Fruit fly (Drosophila melanogaster) whole organism, adult: ENCODE results near the gene dx.
A peak's percentile ranks its signal among the peaks of the same experiment; 100 is the strongest.

ENCODE experiments used
- CG11617 ChIP-seq: fragments of 200-800 bp; sonication (Bioruptor generic); optimal IDR thresholded peaks from 2 replicates; lab custom pipeline; 2017; ENCODE audit warnings: mild to moderate bottlenecking, missing biosample characterization, missing genetic modification reagents, missing genetic modification characterization
- CG12768 ChIP-seq: fragments of 200-800 bp; sonication (Bioruptor generic); optimal IDR thresholded peaks from 2 replicates; lab custom pipeline; 2017; ENCODE audit warnings: missing biosample characterization, missing genetic modification characterization, mild to moderate bottlenecking, moderate library complexity, missing genetic modification reagents
- CG14711 ChIP-seq: fragments of 200-800 bp; sonication (Bioruptor generic); optimal IDR thresholded peaks from 2 replicates; lab custom pipeline; 2018; ENCODE audit warnings: missing biosample characterization, mild to moderate bottlenecking, missing genetic modification characterization, moderate library complexity
- CG1620 ChIP-seq: fragments of 200-800 bp; sonication (Bioruptor generic); optimal IDR thresholded peaks from 2 replicates; lab custom pipeline; 2016; ENCODE audit warnings: missing biosample characterization, missing genetic modification characterization
- CG33017 ChIP-seq: fragments of 200-800 bp; sonication (Bioruptor generic); optimal IDR thresholded peaks from 2 replicates; lab custom pipeline; 2018; ENCODE audit warnings: missing biosample characterization, mild to moderate bottlenecking, missing genetic modification characterization, moderate library complexity
- CG5204 ChIP-seq: fragments of 200-800 bp; sonication (Bioruptor generic); optimal IDR thresholded peaks from 2 replicates; lab custom pipeline; 2016; ENCODE audit warnings: missing biosample characterization, missing genetic modification characterization
- CG7045 ChIP-seq: fragments of 200-800 bp; sonication (Bioruptor generic); optimal IDR thresholded peaks from 2 replicates; lab custom pipeline; 2017; ENCODE audit warnings: missing biosample characterization, mild to moderate bottlenecking, missing genetic modification characterization
- CG7101 ChIP-seq: fragments of 200-800 bp; sonication (Bioruptor generic); optimal IDR thresholded peaks from 2 replicates; lab custom pipeline; 2018; ENCODE audit warnings: missing biosample characterization, mild to moderate bottlenecking, missing genetic modification characterization, moderate library complexity
- Clk ChIP-seq: fragments of 200-800 bp; sonication (Bioruptor generic); optimal IDR thresholded peaks from 2 replicates; lab custom pipeline; 2017; ENCODE audit warnings: missing biosample characterization, missing genetic modification characterization
- Crg-1 ChIP-seq: fragments of 200-800 bp; sonication (Bioruptor generic); optimal IDR thresholded peaks from 2 replicates; lab custom pipeline; 2016; ENCODE audit warnings: missing biosample characterization, missing genetic modification characterization
- Hr96 ChIP-seq: fragments of 200-800 bp; sonication (Bioruptor generic); optimal IDR thresholded peaks from 2 replicates; lab custom pipeline; 2016; ENCODE audit warnings: missing biosample characterization, missing genetic modification characterization
- Mnt ChIP-seq: fragments of 200-800 bp; sonication (Bioruptor generic); optimal IDR thresholded peaks from 2 replicates; lab custom pipeline; 2016; ENCODE audit warnings: missing biosample characterization, mild to moderate bottlenecking, missing genetic modification characterization
- bab1 ChIP-seq: fragments of 200-800 bp; sonication (Bioruptor generic); optimal IDR thresholded peaks from 3 replicates; lab custom pipeline; 2019; ENCODE audit warnings: missing biosample characterization, mild to moderate bottlenecking, missing genetic modification characterization, moderate library complexity
- cic ChIP-seq: fragments of 200-800 bp; sonication (Bioruptor generic); optimal IDR thresholded peaks from 2 replicates; lab custom pipeline; 2017; ENCODE audit warnings: missing biosample characterization, mild to moderate bottlenecking, missing genetic modification characterization, moderate library complexity
- cnc ChIP-seq, 2 experiments: fragments of >200 bp; optimal IDR thresholded peaks; 2 replicates each; lab custom pipeline; 2017
- kay ChIP-seq: fragments of 200-800 bp; sonication (Bioruptor generic); peaks from one replicate; lab custom pipeline; 2016; ENCODE audit warnings: missing biosample characterization, missing genetic modification characterization, borderline replicate concordance
- ovo ChIP-seq: fragments of 200-800 bp; sonication (Bioruptor generic); optimal IDR thresholded peaks from 2 replicates; lab custom pipeline; 2016; ENCODE audit warnings: missing biosample characterization, missing genetic modification characterization
- pad ChIP-seq: fragments of 200-800 bp; sonication (Bioruptor generic); optimal IDR thresholded peaks from 3 replicates; lab custom pipeline; 2017; ENCODE audit warnings: missing biosample characterization, missing genetic modification characterization, mild to moderate bottlenecking, moderate library complexity, missing genetic modification reagents
- tj ChIP-seq: fragments of 200-800 bp; sonication (Bioruptor generic); optimal IDR thresholded peaks from 3 replicates; lab custom pipeline; 2017; ENCODE audit warnings: missing biosample characterization, mild to moderate bottlenecking, missing genetic modification characterization, moderate library complexity
- toe ChIP-seq: fragments of 200-800 bp; sonication (Bioruptor generic); optimal IDR thresholded peaks from 2 replicates; lab custom pipeline; 2016; ENCODE audit warnings: missing biosample characterization, missing genetic modification characterization

Gene dx

DNA sequence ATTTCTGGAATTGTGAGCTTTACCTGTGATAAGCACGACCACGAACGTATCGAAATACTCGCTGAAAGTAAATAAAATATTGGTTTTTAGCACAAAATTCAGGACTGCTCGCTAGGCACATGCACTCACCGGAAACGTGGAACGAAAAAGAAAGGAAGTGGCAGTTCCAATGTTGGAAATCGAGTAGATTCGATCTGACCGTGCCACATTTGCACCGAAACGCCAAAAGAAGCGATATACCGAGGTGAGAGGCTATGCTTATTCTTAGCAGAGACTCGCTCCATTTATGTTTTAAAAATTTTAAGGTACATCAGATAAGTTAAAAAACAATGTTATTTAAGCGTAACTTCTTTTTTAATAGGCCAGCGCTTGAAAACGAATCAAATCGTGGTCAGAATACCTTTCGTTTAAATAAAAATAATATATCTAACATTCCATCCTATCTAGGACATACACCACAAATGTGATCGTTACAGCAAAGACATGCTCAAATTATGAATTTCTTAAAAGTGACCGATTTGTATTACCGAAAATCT, 630 bp upstream of the dx start, which contains the start of gene RpL7A:
Gene RpL7A, minus strand, starts transcription at position 248 of the 536 bp plus-strand sequence.
- TF ChIP-seq CG33017 (tag; lab: Kevin White, UChicago) = peak; percentile 33
- TF ChIP-seq kay = no peak
- TF ChIP-seq CG11617 = peak; percentile 89
- TF ChIP-seq cic = no peak
- TF ChIP-seq CG7045 (GFP tag; lab: Kevin White, UChicago) = peak; percentile 20
- peak; percentile 86 for TF ChIP-seq CG7101 (tag; lab: Kevin White, UChicago)
- TF ChIP-seq Hr96 = peak; percentile 86
- peak; percentile 19 for TF ChIP-seq Clk (GFP tag; lab: Kevin White, UChicago)
- peak; percentile 45 for TF ChIP-seq toe (GFP tag; lab: Kevin White, UChicago)
- peak; percentile 46 for TF ChIP-seq CG12768 (GFP tag; lab: Kevin White, UChicago)
- no peak for TF ChIP-seq cnc (optimal IDR thresholded peaks at IDR 0.05; lab: Kevin White, UChicago)
- peak; percentile 86 for TF ChIP-seq Crg-1 (GFP tag; lab: Kevin White, UChicago)
- TF ChIP-seq Mnt (GFP tag; lab: Kevin White, UChicago) = peak; percentile 89
- peak; percentile 91 for TF ChIP-seq ovo (GFP tag; lab: Kevin White, UChicago)
- TF ChIP-seq tj = peak; percentile 67
- no peak for TF ChIP-seq CG14711 (tag; lab: Kevin White, UChicago)
- peak; percentile 76 for TF ChIP-seq pad (GFP tag; lab: Kevin White, UChicago)
- TF ChIP-seq CG1620 (GFP tag; lab: Kevin White, UChicago) = peak; percentile 87
- TF ChIP-seq bab1 (GFP tag; lab: Kevin White, UChicago) = peak; percentile 83
- TF ChIP-seq CG5204 (GFP tag; lab: Kevin White, UChicago) = no peak

DNA sequence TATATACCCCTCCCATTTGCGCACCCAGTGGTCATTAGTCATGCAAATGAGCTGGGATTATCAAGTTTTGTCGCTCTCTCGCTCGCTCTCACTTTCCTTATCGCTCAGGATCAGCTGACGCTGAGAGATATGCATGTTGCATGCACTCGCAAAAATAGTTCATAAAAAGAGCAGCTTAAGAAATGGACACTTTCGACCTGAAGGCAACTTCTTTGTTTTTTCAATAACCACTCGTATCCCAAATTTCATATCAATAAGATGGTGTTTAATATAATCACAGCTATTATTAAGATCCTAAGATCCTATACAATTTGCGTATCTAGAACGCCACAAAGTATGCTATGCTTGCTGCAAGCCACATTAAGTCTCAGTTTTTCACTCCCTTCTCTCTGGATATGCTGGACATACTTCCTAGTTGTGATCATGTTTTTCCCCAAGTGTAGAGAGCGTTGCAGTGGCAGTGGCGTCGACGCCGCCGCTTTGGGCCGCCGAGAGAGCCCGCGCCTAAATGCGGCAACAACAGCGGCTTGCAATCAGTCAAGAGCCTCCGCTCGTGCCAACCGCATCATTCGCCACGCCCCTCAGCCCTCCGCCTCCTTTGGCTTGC, 6.5 kb downstream of the dx start, which contains the start of gene CG34417:
Gene CG34417, plus strand, starts transcription at position 557 of the 607 bp plus-strand sequence.
- TF ChIP-seq bab1 (GFP tag; lab: Kevin White, UChicago) (no peak), tj (peak; percentile 24)

DNA sequence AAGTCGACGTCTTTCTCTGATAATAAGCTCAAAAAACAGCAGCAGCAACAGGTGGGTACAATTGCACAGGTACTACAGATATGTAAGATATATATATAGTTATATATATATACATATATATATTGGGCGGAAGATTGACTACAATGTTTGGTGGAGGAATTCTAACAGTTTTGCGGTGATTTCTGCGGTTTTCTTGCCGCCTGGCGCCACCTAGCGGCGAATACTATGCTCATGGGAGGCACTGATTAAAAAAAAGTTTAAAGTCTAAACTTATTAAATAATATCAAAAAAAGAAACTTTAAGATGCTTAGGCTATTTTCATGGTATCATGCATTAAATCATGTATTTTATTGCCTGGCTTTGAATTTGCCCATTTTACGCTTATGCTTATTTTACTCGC, 7.5 kb downstream of the dx start:
- no peak for TF ChIP-seq CG7045 (GFP tag; lab: Kevin White, UChicago)
- TF ChIP-seq CG1620 (GFP tag; lab: Kevin White, UChicago) = no peak

DNA sequence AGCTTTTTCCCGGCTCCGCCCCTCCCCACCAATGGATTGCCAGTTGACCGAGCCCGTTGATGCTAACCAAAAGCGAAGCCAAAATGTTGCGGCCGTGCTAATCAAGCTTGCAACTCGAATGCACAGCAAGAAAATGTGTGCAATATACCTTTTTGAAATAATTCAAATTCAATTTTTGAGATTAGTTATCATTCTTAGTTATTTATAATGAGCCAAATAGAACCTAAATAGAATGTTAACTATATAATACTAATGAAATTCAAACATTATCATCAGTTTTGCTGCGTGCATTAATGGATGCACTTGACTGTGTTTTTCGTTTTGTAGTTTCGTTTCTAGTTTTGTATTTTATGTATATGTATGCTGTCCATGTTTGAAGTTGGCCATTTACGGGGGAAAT, 8.5 kb downstream of the dx start:
- no peak for TF ChIP-seq Hr96
- TF ChIP-seq kay = no peak
- peak; percentile 41 for TF ChIP-seq bab1 (GFP tag; lab: Kevin White, UChicago)

DNA sequence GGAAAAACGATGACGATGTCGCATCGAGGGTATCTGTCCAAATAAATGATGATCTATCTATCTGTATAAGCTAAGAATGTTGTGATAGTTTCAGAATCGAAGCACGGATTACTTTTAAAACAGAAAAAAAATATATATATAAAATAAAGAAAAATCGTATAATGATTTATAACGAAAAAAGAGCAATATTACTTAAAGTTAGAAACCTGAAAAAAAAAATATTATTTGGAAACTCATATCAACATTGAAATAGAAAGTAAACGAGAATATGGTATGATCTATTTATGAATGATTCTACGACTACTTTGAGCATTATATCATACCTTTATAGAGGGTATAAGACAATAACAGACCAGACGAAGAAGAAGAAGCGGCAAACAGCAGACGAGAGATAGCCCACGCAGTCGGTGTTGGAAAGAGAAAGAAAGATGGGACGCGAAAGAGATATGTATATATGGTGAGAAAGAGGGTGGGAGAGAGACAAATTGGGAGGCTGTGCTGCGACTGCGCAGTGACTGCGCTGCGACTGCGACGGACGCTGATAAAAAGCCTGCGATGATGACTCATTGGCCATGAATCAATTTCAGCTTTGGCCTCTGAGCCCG, 9.9 kb downstream of the dx start:
- no peak for TF ChIP-seq Crg-1 (GFP tag; lab: Kevin White, UChicago)
- TF ChIP-seq CG7045 (GFP tag; lab: Kevin White, UChicago) = no peak
- no peak for TF ChIP-seq CG7101 (tag; lab: Kevin White, UChicago)
- TF ChIP-seq Clk (GFP tag; lab: Kevin White, UChicago) = no peak
- no peak for TF ChIP-seq kay
- TF ChIP-seq toe (GFP tag; lab: Kevin White, UChicago) = no peak
- TF ChIP-seq CG11617 = no peak
- TF ChIP-seq CG5204 (GFP tag; lab: Kevin White, UChicago) = no peak
- no peak for TF ChIP-seq CG14711 (tag; lab: Kevin White, UChicago)
- TF ChIP-seq CG1620 (GFP tag; lab: Kevin White, UChicago) = no peak

DNA sequence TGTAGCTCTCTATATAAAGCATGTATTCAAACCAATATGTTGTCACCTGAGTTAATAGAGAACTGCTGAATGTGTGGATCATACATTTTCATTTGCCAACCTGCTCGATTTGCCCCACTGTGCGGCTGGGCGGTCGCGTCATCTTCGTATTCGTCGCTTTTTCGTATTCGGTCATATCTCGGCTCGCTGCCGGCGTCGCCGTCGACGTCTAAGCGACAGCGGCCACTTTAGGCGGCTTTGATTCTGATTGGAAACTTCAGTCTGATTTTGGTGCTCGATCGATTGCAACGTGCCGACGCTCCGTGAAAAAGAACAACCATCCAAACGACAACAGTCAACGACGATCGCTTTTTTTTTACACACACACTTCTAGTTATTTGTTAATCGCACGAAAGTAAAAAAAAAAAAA, 12.1 kb downstream of the dx start:
- no peak for TF ChIP-seq CG7101 (tag; lab: Kevin White, UChicago)
- no peak for TF ChIP-seq kay
- peak; percentile 41 for TF ChIP-seq bab1 (GFP tag; lab: Kevin White, UChicago)
- TF ChIP-seq tj = peak; percentile 49
- TF ChIP-seq CG5204 (GFP tag; lab: Kevin White, UChicago) = no peak
- TF ChIP-seq CG1620 (GFP tag; lab: Kevin White, UChicago) = no peak

DNA sequence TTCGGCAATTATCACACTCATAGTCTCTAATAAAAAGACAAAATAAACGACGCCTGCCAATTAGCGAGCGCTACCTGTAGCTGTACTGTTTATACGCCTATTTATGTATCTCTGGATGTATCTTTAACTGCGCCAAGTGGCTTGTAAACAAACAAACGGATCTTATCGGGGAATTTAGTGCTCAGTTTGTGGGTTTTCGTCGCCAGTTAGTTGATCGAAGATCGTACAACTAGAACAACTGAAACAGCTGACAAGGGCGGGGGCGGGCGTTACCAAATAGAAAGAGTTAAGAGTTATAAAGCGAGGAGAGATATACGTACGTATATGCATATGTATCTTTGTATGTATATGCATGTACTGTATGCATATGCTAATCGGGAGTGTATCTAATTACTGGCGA, 13.2 kb downstream of the dx start:
- TF ChIP-seq bab1 (GFP tag; lab: Kevin White, UChicago) (no peak), Hr96 (no peak), cic (peak; percentile 51), CG1620 (GFP tag; lab: Kevin White, UChicago) (peak; percentile 12), toe (GFP tag; lab: Kevin White, UChicago) (no peak), ovo (GFP tag; lab: Kevin White, UChicago) (no peak), CG7101 (tag; lab: Kevin White, UChicago) (peak; percentile 10), CG12768 (GFP tag; lab: Kevin White, UChicago) (no peak), CG11617 (no peak), tj (no peak), CG33017 (tag; lab: Kevin White, UChicago) (no peak), CG14711 (tag; lab: Kevin White, UChicago) (no peak), cnc (optimal IDR thresholded peaks at IDR 0.05; lab: Kevin White, UChicago) (no peak), Mnt (GFP tag; lab: Kevin White, UChicago) (peak; percentile 36), CG7045 (GFP tag; lab: Kevin White, UChicago) (no peak), kay (peak; percentile 19), CG5204 (GFP tag; lab: Kevin White, UChicago) (no peak), Clk (GFP tag; lab: Kevin White, UChicago) (no peak), pad (GFP tag; lab: Kevin White, UChicago) (peak; percentile 2), Crg-1 (GFP tag; lab: Kevin White, UChicago) (no peak)
